Worm (Caenorhabditis elegans) whole organism, midembryonic: ENCODE results near the gene H41C03.1.

Experiments
- T22C8.4 ChIP-seq: fragments of 200-800 bp; sonication (Bioruptor generic); IDR thresholded peaks from 2 replicates; pipeline ENCODE4 v1.3.6; 2022; ENCODE audit warnings: missing genetic modification characterization, missing compliant biosample characterization
- flt-1 ChIP-seq: fragments of 200-800 bp; sonication (Bioruptor generic); IDR thresholded peaks from 2 replicates; pipeline ENCODE4 v1.3.6; 2022; ENCODE audit warnings: missing genetic modification characterization, missing compliant biosample characterization
- med-1 ChIP-seq: sonication (generic microtip); optimal IDR thresholded peaks from 2 replicates; lab custom pipeline; 2017; ENCODE audit warnings: missing genetic modification characterization, mild to moderate bottlenecking, missing compliant biosample characterization, antibody characterized with exemption, missing genetic modification reagents; ENCODE audit not compliant: insufficient read depth
- ref-1 ChIP-seq: fragments of 200-800 bp; sonication (Bioruptor generic); conservative IDR thresholded peaks from 2 replicates; pipeline ENCODE4 v1.3.6; 2022; ENCODE audit warnings: missing genetic modification reagents, missing genetic modification characterization, missing compliant biosample characterization
- ztf-23 ChIP-seq: fragments of 200-800 bp; sonication (Bioruptor generic); IDR thresholded peaks from 2 replicates; pipeline ENCODE4 v1.3.6; 2022; ENCODE audit warnings: missing genetic modification reagents, missing genetic modification characterization, missing compliant biosample characterization

ce11 chrII:5854122-5854521, at the start of gene H41C03.1:
- TF ChIP-seq med-1 (GFP tag; lab: Kevin White, UChicago), result no peak
- no peak for TF ChIP-seq ztf-23 (GFP tag; lab: Robert Waterston, UW)
- TF ChIP-seq flt-1 (GFP tag; lab: Robert Waterston, UW), result no peak
- TF ChIP-seq T22C8.4 (GFP tag; lab: Robert Waterston, UW), result no peak
- TF ChIP-seq ref-1 (GFP tag; lab: Robert Waterston, UW), result no peak
